Worm (Caenorhabditis elegans): ENCODE results near the gene B0462.4.
A peak's percentile ranks its signal among the peaks of the same experiment; 100 is the strongest.

The B0462.4 gene

DNA sequence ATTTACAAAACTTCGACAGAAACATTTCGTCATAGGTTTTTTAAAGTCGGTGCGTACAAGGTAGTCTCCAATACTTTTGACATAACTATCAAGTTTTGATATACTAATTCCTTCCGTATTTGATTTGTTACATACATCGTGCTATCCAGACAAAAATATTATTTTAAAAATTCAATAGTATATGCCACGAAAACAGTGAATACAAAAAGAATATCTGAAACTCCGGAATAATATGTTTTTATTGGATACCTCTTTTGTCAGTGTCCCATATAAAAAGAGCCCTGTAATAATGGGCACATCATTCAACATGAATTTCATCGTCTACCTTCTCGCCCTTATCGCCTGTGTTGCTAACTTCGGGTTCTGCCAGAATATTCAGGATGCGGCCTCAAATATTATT, 38.7 kb downstream of the B0462.4 start, which contains the start of gene Y51A2A.12:
Gene Y51A2A.12 (plus strand): TSS at position 301 of the 400 bp plus-strand sequence.
- TF ChIP-seq lin-15B (tag; optimal IDR thresholded peaks at IDR 0.05) (no peak), jun-1 (tag; optimal IDR thresholded peaks at IDR 0.05) (no peak), snpc-4 (tag; optimal IDR thresholded peaks at IDR 0.05) (no peak), nhr-20 (tag; optimal IDR thresholded peaks at IDR 0.05) (no peak), pqm-1 (tag; optimal IDR thresholded peaks at IDR 0.05) (no peak), dsc-1 (tag; optimal IDR thresholded peaks at IDR 0.05) (no peak), nhr-11 (tag; optimal IDR thresholded peaks at IDR 0.05) (no peak), lir-3 (tag; optimal IDR thresholded peaks at IDR 0.05; ENCODE audit: poor library complexity) (no peak), aly-2 (tag; optimal IDR thresholded peaks at IDR 0.05) (no peak), lin-14 (GFP tag; optimal IDR thresholded peaks at IDR 0.05) (no peak), zag-1 (tag; optimal IDR thresholded peaks at IDR 0.05) (no peak), nhr-19 (GFP tag; conservative IDR thresholded peaks at IDR 0.05) (no peak)

ce11 chrV:18290642-18291041, 40.3 kb downstream of the B0462.4 start, which contains the start of gene Y51A2A.4:
TSS of gene Y51A2A.4 (plus strand) at chrV:18290942.
- TF ChIP-seq efl-1 (optimal IDR thresholded peaks at IDR 0.05), result no peak
- TF ChIP-seq efl-1 (GFP tag; optimal IDR thresholded peaks at IDR 0.05 in 1 of 2), result peak in 1 of 2 experiments; percentile 38
- TF ChIP-seq swsn-7 (tag; optimal IDR thresholded peaks at IDR 0.05), result no peak
- no peak for TF ChIP-seq egl-13 (tag; optimal IDR thresholded peaks at IDR 0.05)

DNA sequence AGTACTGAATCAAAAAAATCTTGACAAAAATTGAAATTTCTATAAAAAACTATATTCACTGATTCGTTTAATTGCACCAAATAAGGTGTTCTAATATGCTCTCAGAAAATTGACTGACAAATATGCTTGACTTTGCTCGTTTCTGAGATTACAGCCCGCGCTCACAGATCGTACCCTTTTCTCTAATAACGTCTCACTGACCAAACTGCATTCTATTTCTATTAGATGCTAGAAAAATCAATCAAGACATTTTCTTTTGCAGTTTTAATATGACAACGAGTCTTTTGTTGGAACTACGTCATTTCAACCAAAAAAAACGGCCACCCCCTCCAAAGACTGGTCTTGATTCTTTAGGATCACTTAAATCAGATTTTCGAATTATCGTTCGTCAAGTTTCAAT, 48.4 kb downstream of the B0462.4 start, which contains the start of gene clec-247:
Gene clec-247 (plus strand): TSS at position 301 of the 400 bp plus-strand sequence.
- TF ChIP-seq efl-3 (GFP tag; optimal IDR thresholded peaks at IDR 0.05) (no peak), nhr-28 (tag; optimal IDR thresholded peaks at IDR 0.05) (no peak), snpc-4 (tag; optimal IDR thresholded peaks at IDR 0.05) (no peak), hpl-2 (GFP tag; optimal IDR thresholded peaks at IDR 0.05) (no peak), unc-98 (GFP tag; IDR thresholded peaks at IDR 0.05) (no peak), mef-2 (tag; optimal IDR thresholded peaks at IDR 0.05) (no peak), lin-15B (tag; optimal IDR thresholded peaks at IDR 0.05) (no peak), ets-5 (GFP tag; IDR thresholded peaks at IDR 0.05) (no peak), tbx-2 (tag; optimal IDR thresholded peaks at IDR 0.05) (no peak), sptf-1 (tag; optimal IDR thresholded peaks at IDR 0.05) (no peak), C16A3.4 (tag; optimal IDR thresholded peaks at IDR 0.05) (no peak), nhr-85 (tag) (no peak), unc-130 (tag; optimal IDR thresholded peaks at IDR 0.05) (no peak), pqm-1 (tag; optimal IDR thresholded peaks at IDR 0.05) (no peak), pag-3 (tag; optimal IDR thresholded peaks at IDR 0.05; ENCODE audit: borderline replicate concordance, insufficient read depth) (no peak)

- no peak for TF ChIP-seq unc-98 (GFP tag; IDR thresholded peaks at IDR 0.05)
Measured at ce11 chrV:18280778-18281177, 50.2 kb downstream of the B0462.4 start, which contains the start of gene Y51A2A.16. TSS of gene Y51A2A.16 (minus strand) at chrV:18280878.
